Worm (Caenorhabditis elegans) whole organism, young adult: ENCODE data around the gene ketn-1.

Experiments used
- Y53G8AR.9 ChIP-seq: fragments of 200-800 bp; sonication (Bioruptor generic); conservative IDR thresholded peaks from 2 replicates; pipeline ENCODE4 v1.3.6; 2022; ENCODE audit warnings: missing genetic modification reagents, missing genetic modification characterization, missing compliant biosample characterization
- let-526 ChIP-seq: fragments of 200-800 bp; sonication (Bioruptor generic); IDR thresholded peaks from 2 replicates; pipeline ENCODE4 v1.3.6; 2022; ENCODE audit warnings: missing genetic modification reagents, missing genetic modification characterization, missing compliant biosample characterization
- rpc-1 ChIP-seq, 2 experiments: fragments of 150-350 bp in 1 of 2; sonication (generic microtip) in 1 of 2; optimal IDR thresholded peaks; 2 replicates each; lab custom pipeline; 2014 to 2018; ENCODE audit warnings: missing biosample characterization in 1 of 2, missing genetic modification characterization in 1 of 2, missing genetic modification reagents in 1 of 2, missing genotype in 1 of 2
- tbx-9 ChIP-seq: sonication (generic microtip); optimal IDR thresholded peaks from 2 replicates; lab custom pipeline; 2016; ENCODE audit warnings: borderline replicate concordance, missing genetic modification characterization, inconsistent platforms, missing compliant biosample characterization
- ztf-3 ChIP-seq: fragments of 200-800 bp; sonication (Bioruptor generic); optimal IDR thresholded peaks from 2 replicates; lab custom pipeline; 2018; ENCODE audit warnings: mild to moderate bottlenecking, missing genetic modification characterization, missing compliant biosample characterization

ce11 chrV:2830817-2831216 lies 23.2 kb upstream of the ketn-1 start, which contains the start of gene srw-2:
- TF ChIP-seq tbx-9 (tag; lab: Kevin White, UChicago) (no peak), Y53G8AR.9 (GFP tag; lab: Robert Waterston, UW) (no peak), rpc-1 (optimal IDR thresholded peaks at IDR 0.05; lab: Kevin White, UChicago) (no peak), rpc-1 (tag; optimal IDR thresholded peaks at IDR 0.05; lab: Kevin White, UChicago) (no peak), ztf-3 (GFP tag; lab: Kevin White, UChicago) (no peak), let-526 (GFP tag; lab: Robert Waterston, UW) (no peak)
